Worm (Caenorhabditis elegans) whole organism, mixed stage, embryonic: ENCODE results near the gene sro-1.

Source experiments
- M03D4.4 ChIP-seq: sonication (generic microtip); optimal IDR thresholded peaks from 2 replicates; lab custom pipeline; 2017; ENCODE audit warnings: mild to moderate bottlenecking, missing genetic modification characterization, missing compliant biosample characterization
- bed-3 ChIP-seq: fragments of 200-800 bp; sonication (Bioruptor generic); optimal IDR thresholded peaks from 3 replicates; lab custom pipeline; 2018; ENCODE audit warnings: mild to moderate bottlenecking, missing genetic modification characterization, moderate library complexity, missing compliant biosample characterization
- blmp-1 ChIP-seq: fragments of 150-350 bp; optimal IDR thresholded peaks from 2 replicates; lab custom pipeline; 2014; ENCODE audit warnings: missing biosample characterization, missing genetic modification characterization
- ceh-39 ChIP-seq: fragments of 150-350 bp; optimal IDR thresholded peaks from 2 replicates; lab custom pipeline; 2014; ENCODE audit warnings: missing biosample characterization, missing genetic modification characterization
- ceh-43 ChIP-seq: fragments of 200-800 bp; sonication (Bioruptor generic); optimal IDR thresholded peaks from 2 replicates; lab custom pipeline; 2018; ENCODE audit warnings: mild to moderate bottlenecking, missing genetic modification characterization, moderate library complexity, missing compliant biosample characterization
- ceh-83 ChIP-seq: fragments of 200-800 bp; sonication (Bioruptor generic); optimal IDR thresholded peaks from 2 replicates; lab custom pipeline; 2018; ENCODE audit warnings: mild to moderate bottlenecking, missing genetic modification characterization, missing compliant biosample characterization
- ces-1 ChIP-seq: fragments of 150-350 bp; optimal IDR thresholded peaks from 2 replicates; lab custom pipeline; 2014; ENCODE audit warnings: missing biosample characterization, missing genetic modification reagents, missing genetic modification characterization
- cnd-1 ChIP-seq: fragments of 200-800 bp; sonication (Bioruptor generic); optimal IDR thresholded peaks from 2 replicates; lab custom pipeline; 2018; ENCODE audit warnings: mild to moderate bottlenecking, missing genetic modification characterization, missing compliant biosample characterization
- drap-1 ChIP-seq: fragments of 200-800 bp; sonication (Bioruptor generic); optimal IDR thresholded peaks from 3 replicates; lab custom pipeline; 2018; ENCODE audit warnings: mild to moderate bottlenecking, missing genetic modification characterization, missing compliant biosample characterization
- elt-1 ChIP-seq: sonication (generic microtip); optimal IDR thresholded peaks from 2 replicates; lab custom pipeline; 2017; ENCODE audit warnings: missing genetic modification characterization, mild to moderate bottlenecking, missing compliant biosample characterization, antibody characterized with exemption, moderate library complexity, borderline replicate concordance; ENCODE audit not compliant: insufficient read depth
- elt-3 ChIP-seq: fragments of 150-350 bp; optimal IDR thresholded peaks from 2 replicates; lab custom pipeline; 2014; ENCODE audit warnings: missing biosample characterization, missing genetic modification characterization
- flh-1 ChIP-seq: fragments of 200-800 bp; sonication (Bioruptor generic); optimal IDR thresholded peaks from 2 replicates; lab custom pipeline; 2018; ENCODE audit warnings: mild to moderate bottlenecking, missing genetic modification characterization, moderate library complexity, missing compliant biosample characterization
- ham-2 ChIP-seq: fragments of 200-800 bp; sonication (Bioruptor generic); optimal IDR thresholded peaks from 2 replicates; lab custom pipeline; 2018; ENCODE audit warnings: mild to moderate bottlenecking, missing genetic modification characterization, missing compliant biosample characterization
- hlh-1 ChIP-seq: fragments of 150-350 bp; optimal IDR thresholded peaks from 2 replicates; lab custom pipeline; 2014; ENCODE audit warnings: missing biosample characterization, missing genetic modification reagents, missing genetic modification characterization
- lin-13 ChIP-seq: fragments of 150-350 bp; optimal IDR thresholded peaks from 2 replicates; lab custom pipeline; 2014; ENCODE audit warnings: missing biosample characterization, missing genetic modification characterization
- lin-32 ChIP-seq: fragments of 200-800 bp; sonication (Bioruptor generic); optimal IDR thresholded peaks from 2 replicates; lab custom pipeline; 2018; ENCODE audit warnings: mild to moderate bottlenecking, missing genetic modification characterization, missing compliant biosample characterization
- mab-5 ChIP-seq: fragments of 150-350 bp; optimal IDR thresholded peaks from 2 replicates; lab custom pipeline; 2014; ENCODE audit warnings: missing biosample characterization, missing genetic modification characterization
- mls-2 ChIP-seq: sonication (generic microtip); optimal IDR thresholded peaks from 2 replicates; lab custom pipeline; 2016; ENCODE audit warnings: mild to moderate bottlenecking, missing genetic modification characterization, moderate library complexity, missing compliant biosample characterization
- nhr-12 ChIP-seq: fragments of 150-350 bp; optimal IDR thresholded peaks from 2 replicates; lab custom pipeline; 2014; ENCODE audit warnings: missing biosample characterization, missing genetic modification characterization
- nhr-2 ChIP-seq: fragments of 150-350 bp; optimal IDR thresholded peaks from 2 replicates; lab custom pipeline; 2014; ENCODE audit warnings: missing biosample characterization, missing genetic modification characterization
- nhr-237 ChIP-seq: fragments of 150-350 bp; optimal IDR thresholded peaks from 2 replicates; lab custom pipeline; 2014; ENCODE audit warnings: missing biosample characterization, missing genetic modification characterization
- nhr-28 ChIP-seq: fragments of 150-350 bp; optimal IDR thresholded peaks from 2 replicates; lab custom pipeline; 2014; ENCODE audit warnings: missing biosample characterization, missing genetic modification characterization
- nhr-76 ChIP-seq: sonication (generic microtip); optimal IDR thresholded peaks from 2 replicates; lab custom pipeline; 2017; ENCODE audit warnings: missing biosample characterization, missing genetic modification characterization
- pha-4 ChIP-seq: fragments of 150-350 bp; optimal IDR thresholded peaks from 2 replicates; lab custom pipeline; 2018; ENCODE audit warnings: missing biosample characterization, missing genetic modification reagents, missing genetic modification characterization
- snpc-4 ChIP-seq: fragments of 150-350 bp; optimal IDR thresholded peaks from 2 replicates; lab custom pipeline; 2014; ENCODE audit warnings: missing biosample characterization, missing genetic modification characterization
- sptf-1 ChIP-seq: sonication (generic microtip); optimal IDR thresholded peaks from 2 replicates; lab custom pipeline; 2017; ENCODE audit warnings: mild to moderate bottlenecking, missing genetic modification characterization, moderate library complexity, missing compliant biosample characterization
- tbx-8 ChIP-seq: fragments of 200-800 bp; sonication (Bioruptor generic); optimal IDR thresholded peaks from 2 replicates; lab custom pipeline; 2018; ENCODE audit warnings: mild to moderate bottlenecking, missing genetic modification characterization, moderate library complexity, missing compliant biosample characterization
- unc-120 ChIP-seq: sonication (generic microtip); optimal IDR thresholded peaks from 2 replicates; lab custom pipeline; 2017; ENCODE audit warnings: missing genetic modification characterization, missing compliant biosample characterization; ENCODE audit not compliant: poor library complexity, severe bottlenecking
- unc-39 ChIP-seq: fragments of 150-350 bp; optimal IDR thresholded peaks from 2 replicates; lab custom pipeline; 2014; ENCODE audit warnings: missing biosample characterization, missing genetic modification characterization
- unc-62 ChIP-seq: fragments of 150-350 bp; optimal IDR thresholded peaks from 2 replicates; lab custom pipeline; 2014; ENCODE audit warnings: missing biosample characterization, missing genetic modification reagents, missing genetic modification characterization
- zip-8 ChIP-seq: fragments of 150-350 bp; optimal IDR thresholded peaks from 2 replicates; lab custom pipeline; 2014; ENCODE audit warnings: missing biosample characterization, missing genetic modification characterization
- ztf-11 ChIP-seq: fragments of 150-350 bp; optimal IDR thresholded peaks from 2 replicates; lab custom pipeline; 2014; ENCODE audit warnings: missing biosample characterization, missing genetic modification characterization

Gene sro-1

ce11 chrII:7465519-7465918 lies at the start of gene sro-1:
Gene sro-1 (minus strand): TSS chrII:7465619.
- TF ChIP-seq nhr-28 (tag; lab: Kevin White, UChicago), result no peak
- no peak for TF ChIP-seq unc-120 (tag; lab: Kevin White, UChicago)
- TF ChIP-seq unc-39 (tag; lab: Kevin White, UChicago), result no peak
- no peak for TF ChIP-seq pha-4
- no peak for TF ChIP-seq ham-2
- TF ChIP-seq unc-62 (GFP tag; lab: Kevin White, UChicago), result no peak

- TF ChIP-seq ceh-83, result no peak
- TF ChIP-seq mls-2 (tag; lab: Kevin White, UChicago), result no peak
- no peak for TF ChIP-seq nhr-2
- no peak for TF ChIP-seq ceh-43 (GFP tag; lab: Kevin White, UChicago)
- TF ChIP-seq bed-3 (GFP tag; lab: Kevin White, UChicago), result no peak
- TF ChIP-seq nhr-237, result no peak
- TF ChIP-seq blmp-1, result no peak
- no peak for TF ChIP-seq ces-1 (GFP tag; lab: Kevin White, UChicago)
Observed at ce11 chrII:7505005-7505404, 39.6 kb upstream of the sro-1 start, which contains the start of gene C28F5.1. Gene C28F5.1 (plus strand): TSS chrII:7505305.

DNA sequence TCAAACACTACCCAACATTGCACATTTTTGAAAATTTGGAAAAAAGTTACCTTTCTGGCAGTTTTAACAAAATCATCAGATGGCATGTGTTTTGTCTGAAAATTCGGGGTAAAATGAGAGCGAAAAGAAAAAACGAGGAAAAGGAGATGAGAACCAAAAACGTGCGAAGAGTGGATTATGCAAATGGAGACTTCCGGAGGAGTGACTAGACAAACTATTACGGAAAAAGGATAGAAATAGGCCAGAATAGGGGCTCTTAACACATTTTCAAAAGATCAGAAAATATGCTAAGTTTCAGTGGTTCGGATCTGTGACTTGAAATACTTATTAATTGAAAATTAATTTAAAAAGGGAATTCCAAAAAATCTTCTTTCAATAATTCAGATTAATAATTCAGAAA lies 34.0 kb upstream of the sro-1 start, which contains the start of gene srab-14:
Gene srab-14, minus strand, starts transcription at position 101 of the 400 bp plus-strand sequence.
- TF ChIP-seq mab-5 (tag; lab: Kevin White, UChicago) (no peak), zip-8 (tag; lab: Kevin White, UChicago) (no peak), snpc-4 (tag; lab: Kevin White, UChicago) (no peak), ceh-83 (no peak), drap-1 (GFP tag; lab: Kevin White, UChicago) (no peak), unc-62 (GFP tag; lab: Kevin White, UChicago) (no peak), lin-13 (tag; lab: Kevin White, UChicago) (no peak), ces-1 (GFP tag; lab: Kevin White, UChicago) (no peak), lin-32 (GFP tag; lab: Kevin White, UChicago) (no peak), hlh-1 (tag; lab: Kevin White, UChicago) (no peak), M03D4.4 (tag; lab: Kevin White, UChicago) (no peak), ztf-11 (tag; lab: Kevin White, UChicago) (no peak), tbx-8 (GFP tag; lab: Kevin White, UChicago) (no peak), blmp-1 (no peak), bed-3 (GFP tag; lab: Kevin White, UChicago) (no peak), elt-3 (tag; lab: Kevin White, UChicago) (no peak), flh-1 (GFP tag; lab: Kevin White, UChicago) (no peak)

DNA sequence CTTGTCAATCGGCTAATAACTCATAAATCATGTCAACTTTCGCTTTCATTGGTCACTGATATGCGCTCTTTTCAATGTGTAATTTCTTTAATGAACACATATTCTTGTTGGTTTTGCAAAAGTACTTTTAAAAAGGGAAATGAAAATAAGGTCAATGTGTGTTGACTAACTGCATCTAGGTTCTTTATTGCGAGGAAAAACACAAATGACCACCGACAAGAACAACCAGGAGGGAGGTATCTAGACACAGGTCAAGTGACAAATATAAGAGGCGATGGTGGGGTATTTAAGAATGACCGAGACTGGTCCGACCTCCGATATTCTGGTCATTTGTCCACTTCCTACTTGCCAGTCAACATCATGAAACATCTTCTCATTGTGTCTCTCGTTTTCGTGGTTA lies 30.7 kb upstream of the sro-1 start, which contains the start of gene spi-1:
Gene spi-1, plus strand, starts transcription at position 178 of the 400 bp plus-strand sequence.
- TF ChIP-seq bed-3 (GFP tag; lab: Kevin White, UChicago), result no peak

ce11 chrII:7494155-7494554 lies 28.7 kb upstream of the sro-1 start, which contains the start of gene R10H1.1:
Gene R10H1.1 (plus strand): TSS chrII:7494455.
- no peak for TF ChIP-seq cnd-1 (tag; lab: Kevin White, UChicago)
- TF ChIP-seq nhr-76 (tag; lab: Kevin White, UChicago), result no peak
- TF ChIP-seq hlh-1 (tag; lab: Kevin White, UChicago), result no peak
- TF ChIP-seq sptf-1 (tag; lab: Kevin White, UChicago), result no peak
- no peak for TF ChIP-seq nhr-237
- no peak for TF ChIP-seq unc-120 (tag; lab: Kevin White, UChicago)
- no peak for TF ChIP-seq ces-1 (GFP tag; lab: Kevin White, UChicago)
- no peak for TF ChIP-seq M03D4.4 (tag; lab: Kevin White, UChicago)
- no peak for TF ChIP-seq mls-2 (tag; lab: Kevin White, UChicago)
- no peak for TF ChIP-seq elt-1 (tag; lab: Kevin White, UChicago)
- no peak for TF ChIP-seq unc-62 (GFP tag; lab: Kevin White, UChicago)
- no peak for TF ChIP-seq bed-3 (GFP tag; lab: Kevin White, UChicago)
- TF ChIP-seq ceh-83, result no peak
- TF ChIP-seq nhr-12 (tag; lab: Kevin White, UChicago), result no peak
- no peak for TF ChIP-seq snpc-4 (tag; lab: Kevin White, UChicago)
- TF ChIP-seq unc-39 (tag; lab: Kevin White, UChicago), result no peak
- no peak for TF ChIP-seq ham-2
- TF ChIP-seq lin-13 (tag; lab: Kevin White, UChicago), result no peak
- TF ChIP-seq ceh-39 (tag; lab: Kevin White, UChicago), result no peak
